Fruit fly (Drosophila melanogaster) S2 (cell line): ENCODE measurements around the gene Akap200.

Experiments used
- CG8478 ChIP-seq: fragments of >200 bp; optimal IDR thresholded peaks from 2 replicates; lab custom pipeline; 2018
- CTCF ChIP-seq, 2 experiments: fragments of >200 bp; optimal IDR thresholded peaks; 2 replicates each; lab custom pipeline; 2018

dm6 chr2L:8384108-8384601 lies 31.3 kb upstream of the Akap200 start, which contains the start of the genes Dad1 and CG13384:
- TF ChIP-seq CG8478 (no peak), CTCF (optimal IDR thresholded peaks at IDR 0.05; lab: Kevin White, UChicago) (no peak)
